Worm (Caenorhabditis elegans) whole organism, midembryonic: ENCODE data around the gene F15H10.10.

Source experiments
- T22C8.4 ChIP-seq: fragments of 200-800 bp; sonication (Bioruptor generic); IDR thresholded peaks from 2 replicates; pipeline ENCODE4 v1.3.6; 2022; ENCODE audit warnings: missing genetic modification characterization, missing compliant biosample characterization
- cog-1 ChIP-seq: sonication (generic microtip); optimal IDR thresholded peaks from 2 replicates; lab custom pipeline; 2016; ENCODE audit warnings: missing genetic modification characterization, missing compliant biosample characterization
- klf-2 ChIP-seq: fragments of 200-800 bp; sonication (Bioruptor generic); conservative IDR thresholded peaks from 2 replicates; pipeline ENCODE4 v1.3.6; 2022; ENCODE audit warnings: missing genetic modification reagents, missing genetic modification characterization, missing compliant biosample characterization
- med-1 ChIP-seq: sonication (generic microtip); optimal IDR thresholded peaks from 2 replicates; lab custom pipeline; 2017; ENCODE audit warnings: missing genetic modification characterization, mild to moderate bottlenecking, missing compliant biosample characterization, antibody characterized with exemption, missing genetic modification reagents; ENCODE audit not compliant: insufficient read depth
- ref-1 ChIP-seq: fragments of 200-800 bp; sonication (Bioruptor generic); conservative IDR thresholded peaks from 2 replicates; pipeline ENCODE4 v1.3.6; 2022; ENCODE audit warnings: missing genetic modification reagents, missing genetic modification characterization, missing compliant biosample characterization
- tab-1 ChIP-seq: fragments of 200-800 bp; sonication (Bioruptor generic); IDR thresholded peaks from 2 replicates; pipeline ENCODE4 v1.3.6; 2022; ENCODE audit warnings: missing genetic modification characterization, missing compliant biosample characterization
- ztf-23 ChIP-seq: fragments of 200-800 bp; sonication (Bioruptor generic); IDR thresholded peaks from 2 replicates; pipeline ENCODE4 v1.3.6; 2022; ENCODE audit warnings: missing genetic modification reagents, missing genetic modification characterization, missing compliant biosample characterization
- ztf-29 ChIP-seq: fragments of 200-800 bp; sonication (Bioruptor generic); IDR thresholded peaks from 2 replicates; pipeline ENCODE4 v1.3.6; 2022; ENCODE audit warnings: missing genetic modification reagents, missing genetic modification characterization, missing compliant biosample characterization

- TF ChIP-seq klf-2 (GFP tag; lab: Robert Waterston, UW) (no peak), ztf-29 (no peak), med-1 (GFP tag; lab: Kevin White, UChicago) (no peak), ztf-23 (GFP tag; lab: Robert Waterston, UW) (no peak), T22C8.4 (no peak), tab-1 (no peak), cog-1 (tag; lab: Kevin White, UChicago) (no peak), ref-1 (GFP tag; lab: Robert Waterston, UW) (no peak)
Measured at ce11 chrV:10416925-10417324, at the start of gene F15H10.10.
